Worm (Caenorhabditis elegans) whole organism, mixed stage, embryonic: ENCODE results near the gene F56C9.6.

Source experiments
- elt-1 ChIP-seq: sonication (generic microtip); optimal IDR thresholded peaks from 2 replicates; lab custom pipeline; 2017; ENCODE audit warnings: missing genetic modification characterization, mild to moderate bottlenecking, missing compliant biosample characterization, antibody characterized with exemption, moderate library complexity, borderline replicate concordance; ENCODE audit not compliant: insufficient read depth
- elt-3 ChIP-seq: fragments of 150-350 bp; optimal IDR thresholded peaks from 2 replicates; lab custom pipeline; 2014; ENCODE audit warnings: missing biosample characterization, missing genetic modification characterization

DNA sequence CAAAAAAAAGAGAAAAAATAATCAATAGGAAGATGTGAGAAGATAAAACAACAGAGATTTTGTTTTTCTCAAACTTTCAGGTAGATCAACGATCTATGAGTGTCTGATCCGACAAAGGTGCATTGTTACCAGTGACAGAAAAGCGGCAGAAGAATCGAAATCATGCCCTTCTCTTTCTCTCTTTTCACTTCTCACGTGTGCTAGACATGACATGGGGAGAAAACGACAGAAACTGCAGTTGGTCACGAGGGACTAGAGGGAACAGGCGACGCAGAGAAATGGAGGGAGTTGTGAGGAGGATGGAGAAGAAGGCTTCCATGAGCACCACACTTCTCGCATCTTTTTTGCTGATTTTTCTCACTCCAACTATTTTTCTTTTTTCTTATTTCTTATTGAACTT is 24.6 kb upstream of the F56C9.6 start, which contains the start of gene F56C9.10:
- TF ChIP-seq elt-3 (tag; lab: Kevin White, UChicago) (no peak), elt-1 (tag; lab: Kevin White, UChicago) (no peak)
